Worm (Caenorhabditis elegans) whole organism, young adult: ENCODE data around the gene F13H10.1.

ENCODE experiments used
- B0019.2 ChIP-seq: fragments of 200-800 bp; sonication (Bioruptor generic); conservative IDR thresholded peaks from 2 replicates; pipeline ENCODE4 v1.3.6; 2022; ENCODE audit warnings: missing genetic modification reagents, missing genetic modification characterization, missing compliant biosample characterization
- F22D6.2 ChIP-seq: sonication (generic microtip); optimal IDR thresholded peaks from 2 replicates; lab custom pipeline; 2016; ENCODE audit warnings: mild to moderate bottlenecking, missing genetic modification characterization, missing compliant biosample characterization
- K11D2.4 ChIP-seq: fragments of 200-800 bp; sonication (Bioruptor generic); IDR thresholded peaks from 2 replicates; pipeline ENCODE4 v1.3.6; 2022; ENCODE audit warnings: missing genetic modification reagents, missing genetic modification characterization, missing compliant biosample characterization
- T07F8.4 ChIP-seq: sonication (generic microtip); optimal IDR thresholded peaks from 2 replicates; lab custom pipeline; 2016; ENCODE audit warnings: mild to moderate bottlenecking, missing genetic modification characterization, moderate library complexity, missing compliant biosample characterization
- aptf-3 ChIP-seq: fragments of 200-800 bp; sonication (Bioruptor generic); IDR thresholded peaks from 2 replicates; pipeline ENCODE4 v1.3.6; 2022; ENCODE audit warnings: missing genetic modification characterization, missing compliant biosample characterization
- attf-3 ChIP-seq: fragments of 200-800 bp; sonication (Bioruptor generic); conservative IDR thresholded peaks from 2 replicates; pipeline ENCODE4 v1.3.6; 2022; ENCODE audit warnings: missing genetic modification reagents, missing genetic modification characterization, missing compliant biosample characterization
- attf-5 ChIP-seq: fragments of 200-800 bp; sonication (Bioruptor generic); optimal IDR thresholded peaks from 2 replicates; lab custom pipeline; 2018; ENCODE audit warnings: mild to moderate bottlenecking, missing genetic modification characterization, missing compliant biosample characterization
- attf-6 ChIP-seq: fragments of 200-800 bp; sonication (Bioruptor generic); IDR thresholded peaks from 2 replicates; pipeline ENCODE4 v1.3.6; 2022; ENCODE audit warnings: missing genetic modification reagents, missing genetic modification characterization, missing compliant biosample characterization
- bed-1 ChIP-seq: fragments of 200-800 bp; sonication (Bioruptor generic); IDR thresholded peaks from 2 replicates; pipeline ENCODE4 v1.3.6; 2022; ENCODE audit warnings: missing genetic modification reagents, missing genetic modification characterization, missing compliant biosample characterization
- cebp-1 ChIP-seq, 2 experiments: fragments of 200-800 bp in 1 of 2; sonication (Bioruptor generic) in 1 of 2; sonication (generic microtip) in 1 of 2; IDR thresholded peaks in 1 of 2; optimal IDR thresholded peaks in 1 of 2; 2 replicates each; pipeline versions ENCODE4 v1.3.6 to Lab custom; 2017 to 2022; ENCODE audit warnings: missing compliant biosample characterization in 2 of 2, missing genetic modification characterization in 2 of 2, mild to moderate bottlenecking in 1 of 2, missing genetic modification reagents in 1 of 2, moderate library complexity in 1 of 2
- cebp-2 ChIP-seq: fragments of 200-800 bp; sonication (Bioruptor generic); IDR thresholded peaks from 2 replicates; pipeline ENCODE4 v1.3.6; 2022; ENCODE audit warnings: missing genetic modification characterization, missing compliant biosample characterization
- ceh-58 ChIP-seq: fragments of 200-800 bp; sonication (Bioruptor generic); IDR thresholded peaks from 2 replicates; pipeline ENCODE4 v1.3.6; 2022; ENCODE audit warnings: missing genetic modification characterization, missing compliant biosample characterization
- ceh-79 ChIP-seq: sonication (generic microtip); optimal IDR thresholded peaks from 2 replicates; lab custom pipeline; 2017; ENCODE audit warnings: mild to moderate bottlenecking, missing genetic modification characterization, missing compliant biosample characterization
- chd-7 ChIP-seq: sonication (generic microtip); optimal IDR thresholded peaks from 2 replicates; lab custom pipeline; 2016; ENCODE audit warnings: mild to moderate bottlenecking, missing genetic modification characterization, moderate library complexity, missing compliant biosample characterization
- die-1 ChIP-seq: sonication (generic microtip); optimal IDR thresholded peaks from 2 replicates; lab custom pipeline; 2016; ENCODE audit warnings: missing genotype, mild to moderate bottlenecking, missing genetic modification characterization, missing compliant biosample characterization
- dox-1 ChIP-seq: fragments of 200-800 bp; sonication (Bioruptor generic); IDR thresholded peaks from 2 replicates; pipeline ENCODE4 v1.3.6; 2022; ENCODE audit warnings: missing genetic modification reagents, missing genetic modification characterization, missing compliant biosample characterization
- efl-1 ChIP-seq: fragments of 150-350 bp; optimal IDR thresholded peaks from 2 replicates; lab custom pipeline; 2014; ENCODE audit warnings: missing biosample characterization, missing genetic modification reagents, missing genetic modification characterization
- egl-18 ChIP-seq: fragments of 200-800 bp; sonication (Bioruptor generic); IDR thresholded peaks from 2 replicates; pipeline ENCODE4 v1.3.6; 2022; ENCODE audit warnings: missing genetic modification reagents, missing genetic modification characterization, missing compliant biosample characterization
- ets-4 ChIP-seq: fragments of 200-800 bp; sonication (Bioruptor generic); optimal IDR thresholded peaks from 2 replicates; lab custom pipeline; 2018; ENCODE audit warnings: mild to moderate bottlenecking, missing genetic modification characterization, missing compliant biosample characterization
- hlh-12 ChIP-seq: sonication (generic microtip); optimal IDR thresholded peaks from 2 replicates; lab custom pipeline; 2016; ENCODE audit warnings: missing genetic modification characterization, missing compliant biosample characterization
- hmg-20 ChIP-seq: fragments of 200-800 bp; sonication (Bioruptor generic); IDR thresholded peaks from 2 replicates; pipeline ENCODE4 v1.3.6; 2022; ENCODE audit warnings: missing genetic modification reagents, missing genetic modification characterization, missing compliant biosample characterization
- let-526 ChIP-seq: fragments of 200-800 bp; sonication (Bioruptor generic); IDR thresholded peaks from 2 replicates; pipeline ENCODE4 v1.3.6; 2022; ENCODE audit warnings: missing genetic modification reagents, missing genetic modification characterization, missing compliant biosample characterization
- lin-35 ChIP-seq, 3 experiments: fragments of 150-350 bp in 2 of 3; sonication (generic microtip) in 1 of 3; optimal IDR thresholded peaks; 2 replicates each; lab custom pipeline; 2014 to 2018; ENCODE audit warnings: missing biosample characterization in 3 of 3, missing genetic modification characterization in 3 of 3, missing genetic modification reagents in 3 of 3
- lin-40 ChIP-seq: sonication (generic microtip); optimal IDR thresholded peaks from 2 replicates; lab custom pipeline; 2016; ENCODE audit warnings: missing genetic modification characterization, mild to moderate bottlenecking, missing compliant biosample characterization, missing genotype, missing genetic modification reagents
- lir-1 ChIP-seq: fragments of 200-800 bp; sonication (Bioruptor generic); conservative IDR thresholded peaks from 2 replicates; pipeline ENCODE4 v1.3.6; 2022; ENCODE audit warnings: missing genetic modification reagents, missing genetic modification characterization, missing compliant biosample characterization
- lsy-27 ChIP-seq: sonication (generic microtip); optimal IDR thresholded peaks from 2 replicates; lab custom pipeline; 2017; ENCODE audit warnings: missing genetic modification characterization, mild to moderate bottlenecking, missing compliant biosample characterization, antibody characterized with exemption, missing genotype, borderline replicate concordance; ENCODE audit not compliant: insufficient read depth
- madf-3 ChIP-seq: fragments of 200-800 bp; sonication (Bioruptor generic); IDR thresholded peaks from 2 replicates; pipeline ENCODE4 v1.3.6; 2022; ENCODE audit warnings: missing genetic modification reagents, missing genetic modification characterization, missing compliant biosample characterization
- mcd-1 ChIP-seq: fragments of 200-800 bp; sonication (Bioruptor generic); IDR thresholded peaks from 2 replicates; pipeline ENCODE4 v1.3.6; 2022; ENCODE audit warnings: missing genetic modification reagents, missing genetic modification characterization, missing compliant biosample characterization
- mes-4 ChIP-seq: sonication (generic microtip); optimal IDR thresholded peaks from 2 replicates; lab custom pipeline; 2016; ENCODE audit warnings: missing genotype, missing genetic modification characterization, missing compliant biosample characterization
- nfya-1 ChIP-seq: sonication (generic microtip); optimal IDR thresholded peaks from 2 replicates; lab custom pipeline; 2017; ENCODE audit warnings: antibody characterized with exemption, missing compliant biosample characterization, missing genetic modification characterization, borderline replicate concordance; ENCODE audit not compliant: insufficient read depth
- nhr-179 ChIP-seq: sonication (generic microtip); optimal IDR thresholded peaks from 2 replicates; lab custom pipeline; 2016; ENCODE audit warnings: mild to moderate bottlenecking, missing genetic modification characterization, missing compliant biosample characterization
- nhr-80 ChIP-seq: sonication (generic microtip); optimal IDR thresholded peaks from 2 replicates; lab custom pipeline; 2016; ENCODE audit warnings: missing genetic modification characterization, missing compliant biosample characterization
- pbrm-1 ChIP-seq: fragments of 200-800 bp; sonication (Bioruptor generic); IDR thresholded peaks from 2 replicates; pipeline ENCODE4 v1.3.6; 2022; ENCODE audit warnings: missing genetic modification reagents, missing genetic modification characterization, missing compliant biosample characterization
- pha-4 ChIP-seq: fragments of 150-350 bp; sonication (generic microtip); optimal IDR thresholded peaks from 2 replicates; lab custom pipeline; 2014; ENCODE audit warnings: missing biosample characterization, missing genetic modification reagents, missing genetic modification characterization
- repo-1 ChIP-seq: sonication (generic microtip); optimal IDR thresholded peaks from 2 replicates; lab custom pipeline; 2017; ENCODE audit warnings: mild to moderate bottlenecking, missing genetic modification characterization, missing compliant biosample characterization
- rpc-1 ChIP-seq, 2 experiments: fragments of 150-350 bp in 1 of 2; sonication (generic microtip) in 1 of 2; optimal IDR thresholded peaks; 2 replicates each; lab custom pipeline; 2014 to 2018; ENCODE audit warnings: missing biosample characterization in 1 of 2, missing genetic modification characterization in 1 of 2, missing genetic modification reagents in 1 of 2, missing genotype in 1 of 2
- sdz-38 ChIP-seq: sonication (generic microtip); optimal IDR thresholded peaks from 2 replicates; lab custom pipeline; 2016; ENCODE audit warnings: missing genotype, missing genetic modification characterization, missing compliant biosample characterization
- snpc-3.4 ChIP-seq: sonication (generic microtip); optimal IDR thresholded peaks from 2 replicates; lab custom pipeline; 2017; ENCODE audit warnings: missing genetic modification characterization, mild to moderate bottlenecking, missing compliant biosample characterization, antibody characterized with exemption, moderate library complexity, missing genotype, missing genetic modification reagents
- snpc-4 ChIP-seq, 5 experiments: fragments of 150-350 bp in 1 of 5; sonication (generic microtip) in 4 of 5; optimal IDR thresholded peaks; 2 replicates each; lab custom pipeline; 2014 to 2018; ENCODE audit warnings: missing genetic modification characterization in 5 of 5, missing biosample characterization in 3 of 5, antibody characterized with exemption in 2 of 5, mild to moderate bottlenecking in 2 of 5, missing compliant biosample characterization in 2 of 5, missing genotype in 2 of 5, moderate library complexity in 2 of 5, missing genetic modification reagents in 1 of 5
- unc-62 ChIP-seq: fragments of 150-350 bp; optimal IDR thresholded peaks from 2 replicates; lab custom pipeline; 2014; ENCODE audit warnings: missing biosample characterization, missing genetic modification reagents, missing genetic modification characterization
- zim-3 ChIP-seq: sonication (generic microtip); optimal IDR thresholded peaks from 2 replicates; lab custom pipeline; 2017; ENCODE audit warnings: mild to moderate bottlenecking, missing genetic modification characterization, moderate library complexity, missing compliant biosample characterization

The F13H10.1 gene

DNA sequence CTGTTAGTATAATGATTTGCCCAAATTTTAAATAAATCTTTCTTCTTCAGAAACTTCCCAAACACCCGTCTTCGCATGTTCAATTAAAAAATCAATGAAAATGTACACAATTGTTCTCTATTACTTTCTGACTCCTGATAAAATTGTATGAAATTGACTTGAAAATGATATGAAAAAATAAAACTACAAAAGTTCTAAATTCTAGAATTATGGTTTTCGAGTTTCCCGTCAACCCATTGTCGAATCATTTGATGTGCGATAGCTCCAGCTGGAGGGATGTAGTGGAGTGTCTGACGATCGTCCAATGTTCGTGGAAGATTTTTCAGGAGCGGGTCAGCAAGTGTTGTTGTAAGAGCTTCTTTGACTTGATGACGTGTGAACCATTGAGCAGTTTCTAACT is 5.6 kb downstream of the F13H10.1 start:
- TF ChIP-seq pbrm-1 (GFP tag; lab: Robert Waterston, UW) (0 out of 2 replicates have a peak, but pooled peaks have one; percentile 5), T07F8.4 (tag; lab: Kevin White, UChicago) (no peak)

- no peak for TF ChIP-seq pha-4 (tag; lab: Kevin White, UChicago)
- TF ChIP-seq attf-6 (GFP tag; lab: Robert Waterston, UW): no peak
- no peak for TF ChIP-seq F22D6.2 (tag; lab: Kevin White, UChicago)
- TF ChIP-seq, all 124 proteins: peak for 0
These were observed 7.5 kb downstream of the F13H10.1 start, which contains the start of gene ndx-9 for ce11 chrIV:11011920-11012319. ndx-9 (minus strand) TSS chrIV:11012020.

DNA sequence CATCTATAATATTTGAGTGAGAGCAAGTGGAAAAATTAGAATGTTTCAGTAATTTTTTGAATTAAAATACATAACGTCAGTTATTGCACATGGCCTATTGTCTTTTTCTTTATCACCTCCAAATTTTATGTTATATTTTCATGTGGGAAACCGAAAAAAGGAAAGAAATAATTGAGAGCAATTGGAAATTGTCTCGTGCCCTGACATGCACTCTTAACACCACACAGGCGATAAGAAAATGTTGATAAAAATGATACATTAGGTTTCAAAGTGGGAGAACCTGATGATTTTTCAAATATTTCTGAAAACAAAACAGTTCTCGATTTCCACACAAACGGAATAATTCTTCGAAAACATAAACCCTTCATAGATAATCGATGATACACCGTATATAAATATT is 11.5 kb downstream of the F13H10.1 start, which contains the start of gene F13H10.3:
Gene F13H10.3, minus strand, starts transcription at position 73 of the 400 bp plus-strand sequence.
- TF ChIP-seq nhr-80 (tag; lab: Kevin White, UChicago): peak; percentile 88
- no peak for TF ChIP-seq lin-40 (tag; lab: Kevin White, UChicago)
- TF ChIP-seq bed-1: no peak
- peak; percentile 8 for TF ChIP-seq snpc-3.4 (tag; lab: Kevin White, UChicago)
- no peak for TF ChIP-seq hlh-12 (tag; lab: Kevin White, UChicago)
- TF ChIP-seq repo-1 (tag; lab: Kevin White, UChicago): no peak
- TF ChIP-seq mes-4 (tag; lab: Kevin White, UChicago): no peak
- TF ChIP-seq mcd-1: no peak
- no peak for TF ChIP-seq cebp-2 (GFP tag; lab: Robert Waterston, UW)
- TF ChIP-seq ceh-58 (GFP tag; lab: Robert Waterston, UW): no peak
- TF ChIP-seq efl-1 (GFP tag; lab: Kevin White, UChicago): no peak
- no peak for TF ChIP-seq B0019.2
- no peak for TF ChIP-seq nfya-1 (tag; lab: Kevin White, UChicago)
- TF ChIP-seq cebp-1 (GFP tag; IDR thresholded peaks at IDR 0.05; lab: Robert Waterston, UW): no peak
- TF ChIP-seq cebp-1 (tag; optimal IDR thresholded peaks at IDR 0.05; lab: Kevin White, UChicago): peak; percentile 50
- TF ChIP-seq aptf-3 (GFP tag; lab: Robert Waterston, UW): no peak
- TF ChIP-seq K11D2.4 (GFP tag; lab: Robert Waterston, UW): no peak
- no peak for TF ChIP-seq attf-6 (GFP tag; lab: Robert Waterston, UW)
- no peak for TF ChIP-seq hmg-20
- 0 out of 2 replicates have a peak, but pooled peaks have one; percentile 14 for TF ChIP-seq madf-3 (GFP tag; lab: Robert Waterston, UW)

DNA sequence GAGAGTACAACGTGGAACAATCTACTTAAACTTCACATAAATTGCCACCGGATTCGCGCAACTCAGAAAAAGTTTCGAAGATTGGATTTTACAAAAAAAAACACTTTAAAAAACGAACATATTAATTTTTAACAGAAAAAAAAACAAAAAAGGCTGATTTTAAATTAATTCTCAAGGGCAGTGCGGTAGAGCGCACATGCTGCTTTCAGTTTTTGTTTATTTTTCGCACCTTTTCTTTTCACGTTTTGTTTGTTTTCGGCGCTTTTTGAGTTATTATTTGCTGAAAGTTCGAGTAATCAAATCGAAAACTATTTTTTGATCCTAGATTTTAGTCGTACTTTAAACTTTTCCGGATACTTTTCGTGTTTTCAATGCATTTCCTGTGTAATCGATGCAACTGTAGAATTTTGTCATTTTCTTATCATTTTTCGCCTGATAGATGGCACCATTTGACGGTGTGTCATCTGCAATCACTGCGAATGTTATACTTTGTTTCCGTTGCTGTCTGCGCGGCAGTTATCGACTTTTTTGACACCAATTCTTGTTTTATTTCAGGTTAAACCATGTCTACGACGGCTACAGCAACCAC is 15.7 kb downstream of the F13H10.1 start, which contains the start of gene F13H10.8:
Gene F13H10.8, plus strand, starts transcription at position 556 of the 589 bp plus-strand sequence.
- peak in 1 of 3 experiments; percentile 23 for TF ChIP-seq lin-35 (GFP tag; optimal IDR thresholded peaks at IDR 0.05; lab: Kevin White, UChicago)
- no peak for TF ChIP-seq unc-62 (GFP tag; lab: Kevin White, UChicago)
- TF ChIP-seq rpc-1 (optimal IDR thresholded peaks at IDR 0.05; lab: Kevin White, UChicago): no peak
- TF ChIP-seq rpc-1 (tag; optimal IDR thresholded peaks at IDR 0.05; lab: Kevin White, UChicago): no peak
- no peak for TF ChIP-seq die-1
- TF ChIP-seq egl-18 (GFP tag; lab: Robert Waterston, UW): no peak
- TF ChIP-seq nhr-80 (tag; lab: Kevin White, UChicago): peak; percentile 85
- peak; percentile 8; the same call in 1 of the 2 replicates for TF ChIP-seq dox-1 (GFP tag; lab: Robert Waterston, UW)
- no peak for TF ChIP-seq T07F8.4 (tag; lab: Kevin White, UChicago)
- TF ChIP-seq attf-3 (GFP tag; lab: Robert Waterston, UW): no peak
- peak; percentile 16 for TF ChIP-seq ets-4
- no peak for TF ChIP-seq let-526
- TF ChIP-seq nhr-179 (tag; lab: Kevin White, UChicago): no peak
- TF ChIP-seq lir-1 (GFP tag; lab: Robert Waterston, UW): no peak
- peak; percentile 52 for TF ChIP-seq attf-5 (GFP tag; lab: Kevin White, UChicago)
- TF ChIP-seq ceh-79 (tag; lab: Kevin White, UChicago): no peak
- TF ChIP-seq hmg-20: no peak
- no peak for TF ChIP-seq snpc-4 (GFP tag; optimal IDR thresholded peaks at IDR 0.05; lab: Kevin White, UChicago)
- no peak for TF ChIP-seq snpc-4 (tag; optimal IDR thresholded peaks at IDR 0.05; lab: Kevin White, UChicago)
- TF ChIP-seq chd-7: no peak
- TF ChIP-seq lsy-27 (tag; lab: Kevin White, UChicago): no peak
- TF ChIP-seq sdz-38: no peak
- no peak for TF ChIP-seq F22D6.2 (tag; lab: Kevin White, UChicago)
- TF ChIP-seq zim-3 (tag; lab: Kevin White, UChicago): no peak
